Worm (Caenorhabditis elegans) whole organism, L2 larva: ENCODE data around the gene R151.2.

ENCODE experiments used
- lin-11 ChIP-seq: fragments of 150-350 bp; sonication (generic microtip); optimal IDR thresholded peaks from 2 replicates; lab custom pipeline; 2014; ENCODE audit warnings: missing biosample characterization, missing genetic modification characterization, inconsistent platforms, mixed read lengths
- nhr-25 ChIP-seq: fragments of 150-350 bp; sonication (generic microtip); optimal IDR thresholded peaks from 3 replicates; lab custom pipeline; 2014; ENCODE audit warnings: missing biosample characterization, missing genetic modification characterization

- TF ChIP-seq nhr-25 (tag; lab: Kevin White, UChicago) (no peak), lin-11 (tag; lab: Kevin White, UChicago) (no peak)
These were observed 16.8 kb downstream of the R151.2 start, which contains the start of gene hsp-75 for ce11 chrIII:7226607-7227006.
